Worm (Caenorhabditis elegans) whole organism, young adult: ENCODE results near the gene mpk-1.

ENCODE experiments used
- B0035.1 ChIP-seq: sonication (generic microtip); optimal IDR thresholded peaks from 2 replicates; lab custom pipeline; 2016; ENCODE audit warnings: missing genetic modification characterization, mild to moderate bottlenecking, missing compliant biosample characterization, missing genotype, missing genetic modification reagents
- F10E7.11 ChIP-seq: sonication (generic microtip); optimal IDR thresholded peaks from 2 replicates; lab custom pipeline; 2017; ENCODE audit warnings: mild to moderate bottlenecking, missing genetic modification characterization, moderate library complexity, missing compliant biosample characterization
- F37B4.10 ChIP-seq: fragments of 200-800 bp; sonication (Bioruptor generic); IDR thresholded peaks from 2 replicates; pipeline ENCODE4 v1.3.6; 2022; ENCODE audit warnings: missing genetic modification characterization, missing compliant biosample characterization
- F39B2.1 ChIP-seq: fragments of 200-800 bp; sonication (Bioruptor generic); IDR thresholded peaks from 2 replicates; pipeline ENCODE4 v1.3.6; 2022; ENCODE audit warnings: missing genetic modification reagents, missing genetic modification characterization, missing compliant biosample characterization
- F52B5.7 ChIP-seq: sonication (generic microtip); optimal IDR thresholded peaks from 2 replicates; lab custom pipeline; 2016; ENCODE audit warnings: mild to moderate bottlenecking, missing genetic modification characterization, missing compliant biosample characterization
- F55B11.4 ChIP-seq: sonication (generic microtip); optimal IDR thresholded peaks from 2 replicates; lab custom pipeline; 2016; ENCODE audit warnings: missing compliant biosample characterization, missing genetic modification characterization, borderline replicate concordance; ENCODE audit not compliant: insufficient read depth
- K12H6.12 ChIP-seq: fragments of 200-800 bp; sonication (Bioruptor generic); optimal IDR thresholded peaks from 2 replicates; lab custom pipeline; 2018; ENCODE audit warnings: mild to moderate bottlenecking, missing genetic modification characterization, missing compliant biosample characterization
- T07F8.4 ChIP-seq: sonication (generic microtip); optimal IDR thresholded peaks from 2 replicates; lab custom pipeline; 2016; ENCODE audit warnings: mild to moderate bottlenecking, missing genetic modification characterization, moderate library complexity, missing compliant biosample characterization
- T26A5.8 ChIP-seq: sonication (generic microtip); optimal IDR thresholded peaks from 2 replicates; lab custom pipeline; 2016; ENCODE audit warnings: missing genetic modification characterization, missing compliant biosample characterization
- Y53G8AR.9 ChIP-seq: fragments of 200-800 bp; sonication (Bioruptor generic); conservative IDR thresholded peaks from 2 replicates; pipeline ENCODE4 v1.3.6; 2022; ENCODE audit warnings: missing genetic modification reagents, missing genetic modification characterization, missing compliant biosample characterization
- Y67H2A.10 ChIP-seq: fragments of 200-800 bp; sonication (Bioruptor generic); conservative IDR thresholded peaks from 2 replicates; pipeline ENCODE4 v1.3.6; 2022; ENCODE audit warnings: missing genetic modification reagents, missing genetic modification characterization, missing compliant biosample characterization
- ZK185.1 ChIP-seq: sonication (generic microtip); optimal IDR thresholded peaks from 2 replicates; lab custom pipeline; 2016; ENCODE audit warnings: mild to moderate bottlenecking, missing genetic modification characterization, missing compliant biosample characterization; ENCODE audit not compliant: poor library complexity, severe bottlenecking
- ama-1 ChIP-seq, 3 experiments: fragments of 150-350 bp in 1 of 3; sonication (generic microtip) in 2 of 3; optimal IDR thresholded peaks; 2 replicates each; lab custom pipeline; 2014 to 2018; ENCODE audit warnings: missing biosample characterization in 2 of 3, missing genetic modification characterization in 2 of 3, missing genetic modification reagents in 2 of 3
- atf-7 ChIP-seq: sonication (generic microtip); optimal IDR thresholded peaks from 2 replicates; lab custom pipeline; 2017; ENCODE audit warnings: mild to moderate bottlenecking, missing genetic modification characterization, missing compliant biosample characterization
- athp-1 ChIP-seq: sonication (generic microtip); optimal IDR thresholded peaks from 2 replicates; lab custom pipeline; 2017; ENCODE audit warnings: mild to moderate bottlenecking, missing genetic modification characterization, missing compliant biosample characterization
- ceh-58 ChIP-seq: fragments of 200-800 bp; sonication (Bioruptor generic); IDR thresholded peaks from 2 replicates; pipeline ENCODE4 v1.3.6; 2022; ENCODE audit warnings: missing genetic modification characterization, missing compliant biosample characterization
- ceh-79 ChIP-seq: sonication (generic microtip); optimal IDR thresholded peaks from 2 replicates; lab custom pipeline; 2017; ENCODE audit warnings: mild to moderate bottlenecking, missing genetic modification characterization, missing compliant biosample characterization
- die-1 ChIP-seq: sonication (generic microtip); optimal IDR thresholded peaks from 2 replicates; lab custom pipeline; 2016; ENCODE audit warnings: missing genotype, mild to moderate bottlenecking, missing genetic modification characterization, missing compliant biosample characterization
- dpl-1 ChIP-seq: fragments of 150-350 bp; optimal IDR thresholded peaks from 2 replicates; lab custom pipeline; 2014; ENCODE audit warnings: missing biosample characterization, missing genetic modification reagents, missing genetic modification characterization
- egl-44 ChIP-seq: fragments of 200-800 bp; sonication (Bioruptor generic); IDR thresholded peaks from 2 replicates; pipeline ENCODE4 v1.3.6; 2022; ENCODE audit warnings: missing genetic modification reagents, missing genetic modification characterization, missing compliant biosample characterization
- ekl-4 ChIP-seq: fragments of 200-800 bp; sonication (Bioruptor generic); IDR thresholded peaks from 2 replicates; pipeline ENCODE4 v1.3.6; 2022; ENCODE audit warnings: missing genetic modification reagents, missing genetic modification characterization, missing compliant biosample characterization
- fkh-3 ChIP-seq: sonication (generic microtip); optimal IDR thresholded peaks from 2 replicates; lab custom pipeline; 2016; ENCODE audit warnings: mild to moderate bottlenecking, missing genetic modification characterization, missing compliant biosample characterization
- him-1 ChIP-seq: sonication (generic microtip); optimal IDR thresholded peaks from 2 replicates; lab custom pipeline; 2016; ENCODE audit warnings: missing genotype, missing genetic modification reagents, missing genetic modification characterization, missing compliant biosample characterization
- hmg-20 ChIP-seq: fragments of 200-800 bp; sonication (Bioruptor generic); IDR thresholded peaks from 2 replicates; pipeline ENCODE4 v1.3.6; 2022; ENCODE audit warnings: missing genetic modification reagents, missing genetic modification characterization, missing compliant biosample characterization
- hrde-1 ChIP-seq: sonication (generic microtip); optimal IDR thresholded peaks from 2 replicates; lab custom pipeline; 2016; ENCODE audit warnings: missing genetic modification characterization, mild to moderate bottlenecking, missing compliant biosample characterization, moderate library complexity, missing genotype, missing genetic modification reagents, borderline replicate concordance
- hsf-1 ChIP-seq: fragments of 200-800 bp; sonication (Bioruptor generic); IDR thresholded peaks from 2 replicates; pipeline ENCODE4 v1.3.6; 2022; ENCODE audit warnings: missing genetic modification reagents, missing genetic modification characterization, missing compliant biosample characterization
- lag-1 ChIP-seq: fragments of 200-800 bp; sonication (Bioruptor generic); IDR thresholded peaks from 2 replicates; pipeline ENCODE4 v1.3.6; 2022; ENCODE audit warnings: missing genetic modification reagents, missing genetic modification characterization, missing compliant biosample characterization
- let-526 ChIP-seq: fragments of 200-800 bp; sonication (Bioruptor generic); IDR thresholded peaks from 2 replicates; pipeline ENCODE4 v1.3.6; 2022; ENCODE audit warnings: missing genetic modification reagents, missing genetic modification characterization, missing compliant biosample characterization
- let-607 ChIP-seq, 2 experiments: fragments of 200-800 bp in 1 of 2; sonication (Bioruptor generic) in 1 of 2; sonication (generic microtip) in 1 of 2; optimal IDR thresholded peaks; 2 replicates each; lab custom pipeline; 2016 to 2018; ENCODE audit warnings: mild to moderate bottlenecking in 2 of 2, missing compliant biosample characterization in 2 of 2, missing genetic modification characterization in 2 of 2, moderate library complexity in 2 of 2, missing genotype in 1 of 2
- lin-54 ChIP-seq: fragments of 200-800 bp; sonication (Bioruptor generic); optimal IDR thresholded peaks from 2 replicates; lab custom pipeline; 2018; ENCODE audit warnings: mild to moderate bottlenecking, missing genetic modification characterization, missing compliant biosample characterization
- lir-1 ChIP-seq: fragments of 200-800 bp; sonication (Bioruptor generic); conservative IDR thresholded peaks from 2 replicates; pipeline ENCODE4 v1.3.6; 2022; ENCODE audit warnings: missing genetic modification reagents, missing genetic modification characterization, missing compliant biosample characterization
- lsl-1 ChIP-seq: fragments of 200-800 bp; sonication (Bioruptor generic); optimal IDR thresholded peaks from 2 replicates; lab custom pipeline; 2018; ENCODE audit warnings: mild to moderate bottlenecking, missing genetic modification characterization, moderate library complexity, missing compliant biosample characterization
- lsy-27 ChIP-seq: sonication (generic microtip); optimal IDR thresholded peaks from 2 replicates; lab custom pipeline; 2017; ENCODE audit warnings: missing genetic modification characterization, mild to moderate bottlenecking, missing compliant biosample characterization, antibody characterized with exemption, missing genotype, borderline replicate concordance; ENCODE audit not compliant: insufficient read depth
- madf-6 ChIP-seq: fragments of 200-800 bp; sonication (Bioruptor generic); IDR thresholded peaks from 2 replicates; pipeline ENCODE4 v1.3.6; 2022; ENCODE audit warnings: missing genetic modification reagents, missing genetic modification characterization, missing compliant biosample characterization
- nfyb-1 ChIP-seq: fragments of 200-800 bp; sonication (Bioruptor generic); IDR thresholded peaks from 2 replicates; pipeline ENCODE4 v1.3.6; 2022; ENCODE audit warnings: missing genetic modification reagents, missing genetic modification characterization, missing compliant biosample characterization
- nhr-80 ChIP-seq: sonication (generic microtip); optimal IDR thresholded peaks from 2 replicates; lab custom pipeline; 2016; ENCODE audit warnings: missing genetic modification characterization, missing compliant biosample characterization
- nhr-90 ChIP-seq: sonication (generic microtip); optimal IDR thresholded peaks from 2 replicates; lab custom pipeline; 2016; ENCODE audit warnings: missing genotype, mild to moderate bottlenecking, missing genetic modification characterization, missing compliant biosample characterization
- rcor-1 ChIP-seq: fragments of 200-800 bp; sonication (Bioruptor generic); IDR thresholded peaks from 2 replicates; pipeline ENCODE4 v1.3.6; 2022; ENCODE audit warnings: missing genetic modification reagents, missing genetic modification characterization, missing compliant biosample characterization
- rec-8 ChIP-seq, 2 experiments: sonication (generic microtip); optimal IDR thresholded peaks; 2 replicates each; lab custom pipeline; 2016; ENCODE audit warnings: mild to moderate bottlenecking in 2 of 2, missing genetic modification characterization in 2 of 2, missing genetic modification reagents in 2 of 2, missing genotype in 2 of 2, missing biosample characterization in 1 of 2, missing compliant biosample characterization in 1 of 2, moderate library complexity in 1 of 2
- repo-1 ChIP-seq: sonication (generic microtip); optimal IDR thresholded peaks from 2 replicates; lab custom pipeline; 2017; ENCODE audit warnings: mild to moderate bottlenecking, missing genetic modification characterization, missing compliant biosample characterization
- sea-2 ChIP-seq: fragments of 200-800 bp; sonication (Bioruptor generic); IDR thresholded peaks from 2 replicates; pipeline ENCODE4 v1.3.6; 2022; ENCODE audit warnings: missing genetic modification characterization, missing compliant biosample characterization
- snpc-4 ChIP-seq, 5 experiments: fragments of 150-350 bp in 1 of 5; sonication (generic microtip) in 4 of 5; optimal IDR thresholded peaks; 2 replicates each; lab custom pipeline; 2014 to 2018; ENCODE audit warnings: missing genetic modification characterization in 5 of 5, missing biosample characterization in 3 of 5, antibody characterized with exemption in 2 of 5, mild to moderate bottlenecking in 2 of 5, missing compliant biosample characterization in 2 of 5, missing genotype in 2 of 5, moderate library complexity in 2 of 5, missing genetic modification reagents in 1 of 5
- somi-1 ChIP-seq: fragments of 200-800 bp; sonication (Bioruptor generic); optimal IDR thresholded peaks from 2 replicates; lab custom pipeline; 2018; ENCODE audit warnings: mild to moderate bottlenecking, missing genetic modification characterization, missing compliant biosample characterization
- tbx-9 ChIP-seq: sonication (generic microtip); optimal IDR thresholded peaks from 2 replicates; lab custom pipeline; 2016; ENCODE audit warnings: borderline replicate concordance, missing genetic modification characterization, inconsistent platforms, missing compliant biosample characterization
- unc-62 ChIP-seq: fragments of 150-350 bp; optimal IDR thresholded peaks from 2 replicates; lab custom pipeline; 2014; ENCODE audit warnings: missing biosample characterization, missing genetic modification reagents, missing genetic modification characterization
- ztf-18 ChIP-seq: sonication (generic microtip); optimal IDR thresholded peaks from 2 replicates; lab custom pipeline; 2016; ENCODE audit warnings: missing genotype, mild to moderate bottlenecking, missing genetic modification characterization, missing compliant biosample characterization

mpk-1 gene

DNA sequence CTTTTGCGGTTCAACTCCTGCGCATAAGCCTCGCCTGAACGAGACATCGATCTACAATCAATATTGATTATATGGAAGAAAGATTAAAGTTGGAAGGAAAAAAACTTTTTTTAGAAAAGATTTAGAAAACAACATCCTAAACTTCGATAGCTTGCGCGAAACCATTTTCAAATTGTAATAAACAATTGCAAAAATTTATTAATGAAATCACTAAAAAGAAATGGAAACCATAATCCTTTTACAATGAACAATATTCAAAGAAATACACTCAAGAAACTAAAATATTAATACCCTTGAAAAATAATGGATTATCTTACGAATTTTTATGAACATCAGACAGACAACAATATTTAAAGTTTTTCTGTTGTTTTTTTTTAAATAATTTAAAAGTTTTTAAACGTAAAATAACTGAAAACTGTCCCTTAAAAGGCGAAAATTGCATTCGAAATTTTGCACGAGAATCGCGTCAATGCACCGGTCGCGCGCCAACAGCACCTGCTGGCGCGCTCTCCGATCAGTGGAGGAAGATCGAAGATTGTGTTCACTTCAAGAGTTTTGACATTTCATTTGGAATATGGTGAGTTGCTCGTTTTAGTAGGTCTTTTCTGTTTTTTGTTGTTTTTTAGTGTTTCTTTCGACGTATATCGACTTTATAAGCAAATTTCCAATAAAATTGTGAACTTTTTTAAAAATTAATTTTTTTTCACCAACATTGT, 41.5 kb upstream of the mpk-1 start, which contains the start of the genes sftb-1 and R10E4.1 (continued):
- TF ChIP-seq Y53G8AR.9 (GFP tag; lab: Robert Waterston, UW) (no peak), atf-7 (tag; lab: Kevin White, UChicago) (no peak), athp-1 (tag; lab: Kevin White, UChicago) (no peak), lsl-1 (GFP tag; lab: Kevin White, UChicago) (peak; percentile 31), T26A5.8 (tag; lab: Kevin White, UChicago) (no peak), hsf-1 (GFP tag; lab: Robert Waterston, UW) (no peak), fkh-3 (tag; lab: Kevin White, UChicago) (no peak), F52B5.7 (tag; lab: Kevin White, UChicago) (no peak), hrde-1 (tag; lab: Kevin White, UChicago) (no peak), ceh-79 (tag; lab: Kevin White, UChicago) (no peak), snpc-4 (GFP tag; optimal IDR thresholded peaks at IDR 0.05; lab: Kevin White, UChicago) (peak; percentile 14), snpc-4 (tag; optimal IDR thresholded peaks at IDR 0.05; lab: Kevin White, UChicago) (peak in 3 of 4 experiments; percentile 24 to 40 (median 37)), lin-54 (peak; percentile 59), B0035.1 (tag; lab: Kevin White, UChicago) (no peak), let-607 (tag; optimal IDR thresholded peaks at IDR 0.05; lab: Kevin White, UChicago) (no peak), him-1 (tag; lab: Kevin White, UChicago) (no peak), madf-6 (GFP tag; lab: Robert Waterston, UW) (peak; percentile 63), rec-8 (tag; optimal IDR thresholded peaks at IDR 0.05; lab: Kevin White, UChicago) (no peak), rcor-1 (GFP tag; lab: Robert Waterston, UW) (peak; percentile 40; the same call in 1 of the 2 replicates), repo-1 (tag; lab: Kevin White, UChicago) (peak; percentile 15), F37B4.10 (no peak), egl-44 (GFP tag; lab: Robert Waterston, UW) (no peak), Y67H2A.10 (GFP tag; lab: Robert Waterston, UW) (no peak), F55B11.4 (tag; lab: Kevin White, UChicago) (no peak), F10E7.11 (tag; lab: Kevin White, UChicago) (no peak), unc-62 (no peak), F39B2.1 (GFP tag; lab: Robert Waterston, UW) (no peak), dpl-1 (GFP tag; lab: Kevin White, UChicago) (peak; percentile 44), lir-1 (no peak), let-526 (no peak), ekl-4 (GFP tag; lab: Robert Waterston, UW) (no peak), hmg-20 (no peak), nfyb-1 (GFP tag; lab: Robert Waterston, UW) (0 out of 2 replicates have a peak, but pooled peaks have one; percentile 21), ceh-58 (GFP tag; lab: Robert Waterston, UW) (no peak), sea-2 (GFP tag; lab: Robert Waterston, UW) (no peak), lsy-27 (tag; lab: Kevin White, UChicago) (peak; percentile 5), K12H6.12 (tag; lab: Kevin White, UChicago) (no peak), lag-1 (GFP tag; lab: Robert Waterston, UW) (no peak), die-1 (tag; lab: Kevin White, UChicago) (no peak), ztf-18 (tag; lab: Kevin White, UChicago) (peak; percentile 94), ama-1 (optimal IDR thresholded peaks at IDR 0.05; lab: Kevin White, UChicago) (no peak), ama-1 (GFP tag; optimal IDR thresholded peaks at IDR 0.05; lab: Kevin White, UChicago) (no peak), somi-1 (no peak), nhr-90 (tag; lab: Kevin White, UChicago) (no peak), tbx-9 (tag; lab: Kevin White, UChicago) (no peak), ZK185.1 (no peak), nhr-80 (tag; lab: Kevin White, UChicago) (peak; percentile 23), T07F8.4 (tag; lab: Kevin White, UChicago) (no peak)
